Fruit fly (Drosophila melanogaster) whole organism, prepupa: Measurements from ENCODE around the gene sim.
A peak's percentile ranks its signal among the peaks of the same experiment; 100 is the strongest.

Experiments
- CG10669 ChIP-seq: fragments of 200-800 bp; sonication (Bioruptor generic); optimal IDR thresholded peaks from 3 replicates; lab custom pipeline; 2018; ENCODE audit warnings: missing biosample characterization, mild to moderate bottlenecking, missing genetic modification characterization, moderate library complexity
- CG15336 ChIP-seq: fragments of 200-800 bp; sonication (Bioruptor generic); IDR thresholded peaks from 2 replicates; pipeline ENCODE4 v1.3.6; 2022; ENCODE audit warnings: missing biosample characterization, missing genetic modification characterization
- CG16779 ChIP-seq: fragments of 200-800 bp; sonication (Bioruptor generic); optimal IDR thresholded peaks from 3 replicates; lab custom pipeline; 2017; ENCODE audit warnings: missing biosample characterization, mild to moderate bottlenecking, missing genetic modification characterization
- CG3032 ChIP-seq: fragments of 200-800 bp; optimal IDR thresholded peaks from 2 replicates; lab custom pipeline; 2019; ENCODE audit warnings: missing biosample characterization, mild to moderate bottlenecking, missing genetic modification characterization, moderate library complexity
- CG32006 ChIP-seq: fragments of 200-800 bp; sonication (Bioruptor generic); optimal IDR thresholded peaks from 3 replicates; lab custom pipeline; 2017; ENCODE audit warnings: missing biosample characterization, mild to moderate bottlenecking, missing genetic modification characterization
- CG3919 ChIP-seq: fragments of 200-800 bp; sonication (Bioruptor generic); optimal IDR thresholded peaks from 3 replicates; lab custom pipeline; 2016; ENCODE audit warnings: missing biosample characterization, missing genetic modification characterization
- CG6163 ChIP-seq: fragments of 200-800 bp; sonication (Bioruptor generic); IDR thresholded peaks from 3 replicates; pipeline ENCODE4 v1.3.6; 2022; ENCODE audit warnings: missing biosample characterization, missing genetic modification characterization
- CG6276 ChIP-seq: fragments of 200-800 bp; sonication (Bioruptor generic); optimal IDR thresholded peaks from 2 replicates; lab custom pipeline; 2017; ENCODE audit warnings: missing biosample characterization, mild to moderate bottlenecking, missing genetic modification characterization
- CG6792 ChIP-seq: fragments of 200-800 bp; sonication (Bioruptor generic); optimal IDR thresholded peaks from 3 replicates; lab custom pipeline; 2016; ENCODE audit warnings: missing biosample characterization, missing genetic modification characterization
- CG6854 ChIP-seq: fragments of 200-800 bp; sonication (Bioruptor generic); optimal IDR thresholded peaks from 2 replicates; lab custom pipeline; 2017; ENCODE audit warnings: missing biosample characterization, mild to moderate bottlenecking, missing genetic modification characterization
- CG8119 ChIP-seq: fragments of 200-800 bp; sonication (Bioruptor generic); IDR thresholded peaks from 3 replicates; pipeline ENCODE4 v1.3.6; 2022; ENCODE audit warnings: missing biosample characterization, missing genetic modification characterization
- CG9139 ChIP-seq: fragments of 200-800 bp; sonication (Bioruptor generic); optimal IDR thresholded peaks from 3 replicates; lab custom pipeline; 2017; ENCODE audit warnings: missing biosample characterization, mild to moderate bottlenecking, missing genetic modification characterization
- Eip78C ChIP-seq: fragments of 200-800 bp; sonication (Bioruptor generic); peaks from one replicate; lab custom pipeline; 2016; ENCODE audit warnings: missing biosample characterization, missing genetic modification characterization
- Eip93F ChIP-seq: fragments of 200-800 bp; sonication (Bioruptor generic); optimal IDR thresholded peaks from 2 replicates; lab custom pipeline; 2016; ENCODE audit warnings: missing biosample characterization, mild to moderate bottlenecking, missing genetic modification characterization
- Ets21C ChIP-seq: fragments of 200-800 bp; sonication (Bioruptor generic); optimal IDR thresholded peaks from 3 replicates; lab custom pipeline; 2016; ENCODE audit warnings: missing biosample characterization, missing genetic modification characterization
- Ets96B ChIP-seq: fragments of 200-800 bp; optimal IDR thresholded peaks from 2 replicates; lab custom pipeline; 2019; ENCODE audit warnings: missing biosample characterization, mild to moderate bottlenecking, missing genetic modification characterization, moderate library complexity
- Gug ChIP-seq: fragments of 200-800 bp; sonication (Bioruptor generic); IDR thresholded peaks from 2 replicates; pipeline ENCODE4 v1.3.6; 2022; ENCODE audit warnings: missing biosample characterization, missing genetic modification characterization
- Hr38 ChIP-seq: sonication (Bioruptor generic); optimal IDR thresholded peaks from 2 replicates; lab custom pipeline; 2016; ENCODE audit warnings: missing biosample characterization, missing genetic modification characterization
- Hr4 ChIP-seq: fragments of 200-800 bp; sonication (Bioruptor generic); optimal IDR thresholded peaks from 3 replicates; lab custom pipeline; 2016; ENCODE audit warnings: missing biosample characterization, missing genetic modification characterization
- Smox ChIP-seq: fragments of 200-800 bp; sonication (Bioruptor generic); optimal IDR thresholded peaks from 3 replicates; lab custom pipeline; 2016; ENCODE audit warnings: missing biosample characterization, missing genetic modification characterization
- Sox102F ChIP-seq: fragments of 200-800 bp; sonication (Bioruptor generic); optimal IDR thresholded peaks from 2 replicates; lab custom pipeline; 2016; ENCODE audit warnings: missing biosample characterization, mild to moderate bottlenecking, missing genetic modification characterization
- Sox14 ChIP-seq: fragments of 200-800 bp; sonication (Bioruptor generic); optimal IDR thresholded peaks from 3 replicates; lab custom pipeline; 2016; ENCODE audit warnings: missing biosample characterization, missing genetic modification characterization
- Sox15 ChIP-seq: fragments of 200-800 bp; sonication (Bioruptor generic); optimal IDR thresholded peaks from 3 replicates; lab custom pipeline; 2016; ENCODE audit warnings: missing biosample characterization, missing genetic modification characterization
- achi ChIP-seq: fragments of 200-800 bp; sonication (Bioruptor generic); optimal IDR thresholded peaks from 3 replicates; lab custom pipeline; 2016; ENCODE audit warnings: missing biosample characterization, missing genetic modification characterization
- dsx ChIP-seq: fragments of 200-800 bp; optimal IDR thresholded peaks from 3 replicates; lab custom pipeline; 2019; ENCODE audit warnings: missing biosample characterization, mild to moderate bottlenecking, missing genetic modification characterization, moderate library complexity; ENCODE audit not compliant: poor library complexity, severe bottlenecking
- eg ChIP-seq: fragments of 200-800 bp; sonication (Bioruptor generic); IDR thresholded peaks from 3 replicates; pipeline ENCODE4 v1.3.6; 2022; ENCODE audit warnings: missing biosample characterization, missing genetic modification characterization
- esn ChIP-seq: fragments of 200-800 bp; sonication (Bioruptor generic); optimal IDR thresholded peaks from 2 replicates; lab custom pipeline; 2016; ENCODE audit warnings: missing biosample characterization, mild to moderate bottlenecking, missing genetic modification characterization, moderate library complexity
- fd59A ChIP-seq: fragments of 200-800 bp; sonication (Bioruptor generic); optimal IDR thresholded peaks from 2 replicates; lab custom pipeline; 2017; ENCODE audit warnings: missing biosample characterization, mild to moderate bottlenecking, missing genetic modification characterization, missing genetic modification reagents
- fkh ChIP-seq: fragments of 200-800 bp; sonication (Bioruptor generic); optimal IDR thresholded peaks from 3 replicates; lab custom pipeline; 2017; ENCODE audit warnings: missing biosample characterization, mild to moderate bottlenecking, missing genetic modification characterization, moderate library complexity
- lz ChIP-seq: fragments of 200-800 bp; sonication (Bioruptor generic); optimal IDR thresholded peaks from 3 replicates; lab custom pipeline; 2016; ENCODE audit warnings: missing biosample characterization, missing genetic modification characterization
- pdm3 ChIP-seq: fragments of 200-800 bp; sonication (Bioruptor generic); optimal IDR thresholded peaks from 3 replicates; lab custom pipeline; 2016; ENCODE audit warnings: missing biosample characterization, missing genetic modification characterization
- salr ChIP-seq, 2 experiments: fragments of 200-800 bp; sonication (Bioruptor generic); optimal IDR thresholded peaks; 3 replicates each; lab custom pipeline; 2016 to 2018; ENCODE audit warnings: missing biosample characterization in 2 of 2, missing genetic modification characterization in 2 of 2, mild to moderate bottlenecking in 1 of 2
- spab ChIP-seq: fragments of 200-800 bp; sonication (Bioruptor generic); optimal IDR thresholded peaks from 2 replicates; lab custom pipeline; 2017; ENCODE audit warnings: missing biosample characterization, mild to moderate bottlenecking, missing genetic modification characterization, missing genetic modification reagents
- ss ChIP-seq, 2 experiments: fragments of 200-800 bp; sonication (Bioruptor generic); optimal IDR thresholded peaks; 2 replicates in 1 of 2; 3 replicates in 1 of 2; lab custom pipeline; 2017 to 2018; ENCODE audit warnings: mild to moderate bottlenecking in 2 of 2, missing biosample characterization in 2 of 2, missing genetic modification characterization in 2 of 2, moderate library complexity in 1 of 2
- svp ChIP-seq: fragments of 200-800 bp; sonication (Bioruptor generic); peaks from one replicate; lab custom pipeline; 2016; ENCODE audit warnings: missing biosample characterization, missing genetic modification characterization
- topi ChIP-seq: fragments of 200-800 bp; sonication (Bioruptor generic); optimal IDR thresholded peaks from 3 replicates; lab custom pipeline; 2016; ENCODE audit warnings: missing biosample characterization, missing genetic modification characterization

sim gene

DNA sequence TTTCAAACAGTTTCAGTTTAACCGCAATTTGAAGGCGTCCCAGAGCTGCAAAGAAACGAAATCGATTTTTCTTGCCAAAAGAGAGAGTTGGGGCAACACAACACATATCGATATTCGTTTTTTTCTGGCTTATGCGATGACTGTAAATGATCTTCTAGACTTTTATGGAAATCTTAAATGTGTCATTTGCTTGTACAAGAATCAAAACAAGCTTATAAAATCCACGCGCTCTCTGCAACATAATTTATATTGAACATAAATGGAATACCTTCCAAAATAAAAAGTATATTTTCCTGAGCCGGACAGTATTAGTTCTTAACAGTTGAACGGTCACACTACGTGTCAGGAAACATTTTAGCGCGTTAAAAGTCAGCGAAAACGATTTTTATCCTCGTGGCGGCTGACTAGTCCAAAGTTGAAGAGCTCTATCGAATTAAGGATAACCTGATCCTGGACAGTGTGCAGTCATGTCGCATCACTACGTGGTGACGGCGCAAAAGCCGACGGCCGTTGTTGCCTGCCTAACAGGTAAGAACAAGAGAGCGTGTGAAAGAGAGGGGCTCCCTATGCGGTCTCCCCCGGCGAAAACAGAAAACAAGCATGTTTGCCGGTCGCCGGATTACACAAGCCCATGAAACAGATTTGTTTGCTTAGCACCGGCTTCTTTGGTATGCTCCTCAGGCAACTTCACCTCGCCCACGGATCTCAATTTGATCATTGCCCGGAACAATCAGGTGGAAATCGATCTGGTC, 5.4 kb upstream of the sim start, which contains the start of gene pic:
pic (plus strand) TSS at position 304 of the 752 bp plus-strand sequence.
- peak; percentile 98 for TF ChIP-seq CG6276 (GFP tag; lab: Kevin White, UChicago)
- no peak for TF ChIP-seq CG3919 (GFP tag; lab: Kevin White, UChicago)
- no peak for TF ChIP-seq Hr38
- no peak for TF ChIP-seq spab (GFP tag; lab: Kevin White, UChicago)
- no peak for TF ChIP-seq pdm3
- TF ChIP-seq esn (GFP tag; lab: Kevin White, UChicago): no peak
- no peak for TF ChIP-seq salr (GFP tag; optimal IDR thresholded peaks at IDR 0.05; lab: Kevin White, UChicago)
- TF ChIP-seq eg (GFP tag; lab: Robert Waterston, UW): no peak
- TF ChIP-seq Ets96B (tag; lab: Kevin White, UChicago): no peak
- TF ChIP-seq CG9139 (GFP tag; lab: Kevin White, UChicago): no peak
- no peak for TF ChIP-seq CG3032 (tag; lab: Kevin White, UChicago)
- TF ChIP-seq Sox102F (GFP tag; lab: Kevin White, UChicago): no peak
- TF ChIP-seq ss (GFP tag; optimal IDR thresholded peaks at IDR 0.05; lab: Kevin White, UChicago): no peak
- no peak for TF ChIP-seq dsx (GFP tag; lab: Kevin White, UChicago)
- TF ChIP-seq fkh (GFP tag; lab: Kevin White, UChicago): peak; percentile 60
- no peak for TF ChIP-seq Sox15 (GFP tag; lab: Kevin White, UChicago)
- TF ChIP-seq CG16779 (tag; lab: Kevin White, UChicago): no peak
- TF ChIP-seq Eip93F (GFP tag; lab: Kevin White, UChicago): no peak

DNA sequence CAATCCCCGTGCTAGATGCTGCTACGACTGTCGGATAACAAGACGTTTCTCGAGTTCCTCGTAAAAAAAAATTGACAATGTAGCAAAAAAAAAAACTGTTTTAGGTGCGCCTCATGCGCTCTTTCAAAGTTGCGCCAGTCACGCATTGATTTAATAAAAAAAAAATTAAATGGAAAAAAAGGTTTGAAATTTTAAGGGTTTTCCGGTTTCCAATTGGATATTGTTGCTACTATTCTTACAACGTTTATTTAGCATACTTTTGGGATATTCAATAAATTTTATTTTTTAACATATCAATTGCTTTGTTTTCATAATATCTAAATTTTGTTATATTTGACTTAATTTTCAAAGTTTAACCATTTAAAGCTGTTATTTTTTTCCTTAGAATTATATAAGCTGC, 1.0 kb upstream of the sim start:
- no peak for TF ChIP-seq Gug
- no peak for TF ChIP-seq lz
- TF ChIP-seq fd59A (GFP tag; lab: Kevin White, UChicago): no peak
- TF ChIP-seq CG6854: no peak
- TF ChIP-seq svp (GFP tag; lab: Kevin White, UChicago): no peak
- TF ChIP-seq Sox14: no peak

- TF ChIP-seq Hr4 (no peak), CG10669 (no peak), svp (GFP tag; lab: Kevin White, UChicago) (no peak), Sox102F (GFP tag; lab: Kevin White, UChicago) (no peak), CG32006 (peak; percentile 49), Smox (GFP tag; lab: Kevin White, UChicago) (no peak), achi (GFP tag; lab: Kevin White, UChicago) (no peak), CG8119 (no peak), CG15336 (GFP tag; lab: Robert Waterston, UW) (no peak), Ets21C (no peak), eg (GFP tag; lab: Robert Waterston, UW) (peak; percentile 8; the same call in 1 of the 3 replicates), pdm3 (no peak), Eip93F (GFP tag; lab: Kevin White, UChicago) (no peak), topi (GFP tag; lab: Kevin White, UChicago) (no peak), Sox14 (no peak), Sox15 (GFP tag; lab: Kevin White, UChicago) (no peak), CG3032 (tag; lab: Kevin White, UChicago) (no peak), Eip78C (GFP tag; lab: Kevin White, UChicago) (peak; percentile 48), fkh (GFP tag; lab: Kevin White, UChicago) (peak; percentile 96), CG6792 (peak; percentile 3), CG6163 (GFP tag; lab: Robert Waterston, UW) (peak; percentile 25; the same call in 1 of the 3 replicates), ss (GFP tag; optimal IDR thresholded peaks at IDR 0.05; lab: Kevin White, UChicago) (peak; percentile 36 to 54), Gug (no peak)
Observed at dm6 chr3R:13063746-13064592, 6.4 kb downstream of the sim start.
